Worm (Caenorhabditis elegans) whole organism, midembryonic: ENCODE results near the gene C54C6.5.

ENCODE experiments used
- T22C8.4 ChIP-seq: fragments of 200-800 bp; sonication (Bioruptor generic); IDR thresholded peaks from 2 replicates; pipeline ENCODE4 v1.3.6; 2022; ENCODE audit warnings: missing genetic modification characterization, missing compliant biosample characterization
- cog-1 ChIP-seq: sonication (generic microtip); optimal IDR thresholded peaks from 2 replicates; lab custom pipeline; 2016; ENCODE audit warnings: missing genetic modification characterization, missing compliant biosample characterization
- flt-1 ChIP-seq: fragments of 200-800 bp; sonication (Bioruptor generic); IDR thresholded peaks from 2 replicates; pipeline ENCODE4 v1.3.6; 2022; ENCODE audit warnings: missing genetic modification characterization, missing compliant biosample characterization
- klf-2 ChIP-seq: fragments of 200-800 bp; sonication (Bioruptor generic); conservative IDR thresholded peaks from 2 replicates; pipeline ENCODE4 v1.3.6; 2022; ENCODE audit warnings: missing genetic modification reagents, missing genetic modification characterization, missing compliant biosample characterization
- med-1 ChIP-seq: sonication (generic microtip); optimal IDR thresholded peaks from 2 replicates; lab custom pipeline; 2017; ENCODE audit warnings: missing genetic modification characterization, mild to moderate bottlenecking, missing compliant biosample characterization, antibody characterized with exemption, missing genetic modification reagents; ENCODE audit not compliant: insufficient read depth
- ref-1 ChIP-seq: fragments of 200-800 bp; sonication (Bioruptor generic); conservative IDR thresholded peaks from 2 replicates; pipeline ENCODE4 v1.3.6; 2022; ENCODE audit warnings: missing genetic modification reagents, missing genetic modification characterization, missing compliant biosample characterization
- tab-1 ChIP-seq: fragments of 200-800 bp; sonication (Bioruptor generic); IDR thresholded peaks from 2 replicates; pipeline ENCODE4 v1.3.6; 2022; ENCODE audit warnings: missing genetic modification characterization, missing compliant biosample characterization
- ztf-23 ChIP-seq: fragments of 200-800 bp; sonication (Bioruptor generic); IDR thresholded peaks from 2 replicates; pipeline ENCODE4 v1.3.6; 2022; ENCODE audit warnings: missing genetic modification reagents, missing genetic modification characterization, missing compliant biosample characterization
- ztf-29 ChIP-seq: fragments of 200-800 bp; sonication (Bioruptor generic); IDR thresholded peaks from 2 replicates; pipeline ENCODE4 v1.3.6; 2022; ENCODE audit warnings: missing genetic modification reagents, missing genetic modification characterization, missing compliant biosample characterization

C54C6.5 gene

ce11 chrIII:3549750-3550149 lies at the start of gene C54C6.5:
TSS of gene C54C6.5 (minus strand) at chrIII:3549850.
- no peak for TF ChIP-seq T22C8.4 (GFP tag; lab: Robert Waterston, UW)
- TF ChIP-seq flt-1 (GFP tag; lab: Robert Waterston, UW): no peak
- no peak for TF ChIP-seq cog-1
- TF ChIP-seq klf-2: no peak
- no peak for TF ChIP-seq med-1 (GFP tag; lab: Kevin White, UChicago)
- TF ChIP-seq ztf-29 (GFP tag; lab: Robert Waterston, UW): no peak
- TF ChIP-seq ztf-23 (GFP tag; lab: Robert Waterston, UW): no peak
- TF ChIP-seq tab-1 (GFP tag; lab: Robert Waterston, UW): no peak
- no peak for TF ChIP-seq ref-1 (GFP tag; lab: Robert Waterston, UW)

- TF ChIP-seq T22C8.4 (GFP tag; lab: Robert Waterston, UW) (no peak), ref-1 (GFP tag; lab: Robert Waterston, UW) (no peak)
Observed at ce11 chrIII:3594681-3595080, 45.0 kb upstream of the C54C6.5 start.

- no peak for TF ChIP-seq ref-1 (GFP tag; lab: Robert Waterston, UW)
Observed at ce11 chrIII:3590365-3590764, 40.7 kb upstream of the C54C6.5 start, which contains the start of gene ptp-1. TSS of gene ptp-1 (plus strand) at chrIII:3590722.

- TF ChIP-seq T22C8.4 (GFP tag; lab: Robert Waterston, UW): no peak
- no peak for TF ChIP-seq ztf-29 (GFP tag; lab: Robert Waterston, UW)
- TF ChIP-seq ref-1 (GFP tag; lab: Robert Waterston, UW): no peak
- TF ChIP-seq ztf-23 (GFP tag; lab: Robert Waterston, UW): no peak
- no peak for TF ChIP-seq med-1 (GFP tag; lab: Kevin White, UChicago)
- no peak for TF ChIP-seq cog-1
- TF ChIP-seq flt-1 (GFP tag; lab: Robert Waterston, UW): no peak
- TF ChIP-seq tab-1 (GFP tag; lab: Robert Waterston, UW): no peak
- TF ChIP-seq klf-2: no peak
Observed at ce11 chrIII:3588183-3588582, 38.5 kb upstream of the C54C6.5 start.

ce11 chrIII:3583341-3583740 lies 33.7 kb upstream of the C54C6.5 start:
- TF ChIP-seq med-1 (GFP tag; lab: Kevin White, UChicago) (no peak), ztf-29 (GFP tag; lab: Robert Waterston, UW) (no peak), klf-2 (no peak), T22C8.4 (GFP tag; lab: Robert Waterston, UW) (no peak), cog-1 (no peak), tab-1 (GFP tag; lab: Robert Waterston, UW) (no peak), ztf-23 (GFP tag; lab: Robert Waterston, UW) (no peak), ref-1 (GFP tag; lab: Robert Waterston, UW) (no peak), flt-1 (GFP tag; lab: Robert Waterston, UW) (no peak)

ce11 chrIII:3581636-3582035 lies 32.0 kb upstream of the C54C6.5 start, which contains the start of gene C48D5.3:
TSS of gene C48D5.3 (minus strand) at chrIII:3581736.
- TF ChIP-seq flt-1 (GFP tag; lab: Robert Waterston, UW): no peak
- TF ChIP-seq ztf-29 (GFP tag; lab: Robert Waterston, UW): no peak
- no peak for TF ChIP-seq cog-1
- no peak for TF ChIP-seq med-1 (GFP tag; lab: Kevin White, UChicago)
- no peak for TF ChIP-seq klf-2
- no peak for TF ChIP-seq tab-1 (GFP tag; lab: Robert Waterston, UW)
- TF ChIP-seq ztf-23 (GFP tag; lab: Robert Waterston, UW): no peak
- no peak for TF ChIP-seq T22C8.4 (GFP tag; lab: Robert Waterston, UW)
- no peak for TF ChIP-seq ref-1 (GFP tag; lab: Robert Waterston, UW)

ce11 chrIII:3573281-3573680 lies 23.6 kb upstream of the C54C6.5 start, which contains the start of gene nhr-6:
TSS of gene nhr-6 (plus strand) at chrIII:3573581.
- no peak for TF ChIP-seq cog-1
- no peak for TF ChIP-seq ztf-23 (GFP tag; lab: Robert Waterston, UW)
- TF ChIP-seq med-1 (GFP tag; lab: Kevin White, UChicago): no peak
- TF ChIP-seq tab-1 (GFP tag; lab: Robert Waterston, UW): no peak
- no peak for TF ChIP-seq ref-1 (GFP tag; lab: Robert Waterston, UW)

- no peak for TF ChIP-seq T22C8.4 (GFP tag; lab: Robert Waterston, UW)
- TF ChIP-seq ref-1 (GFP tag; lab: Robert Waterston, UW): no peak
- no peak for TF ChIP-seq cog-1
- no peak for TF ChIP-seq klf-2
- TF ChIP-seq flt-1 (GFP tag; lab: Robert Waterston, UW): no peak
- TF ChIP-seq tab-1 (GFP tag; lab: Robert Waterston, UW): no peak
- no peak for TF ChIP-seq med-1 (GFP tag; lab: Kevin White, UChicago)
- TF ChIP-seq ztf-29 (GFP tag; lab: Robert Waterston, UW): no peak
- TF ChIP-seq ztf-23 (GFP tag; lab: Robert Waterston, UW): no peak
Observed at ce11 chrIII:3571371-3571902, 21.8 kb upstream of the C54C6.5 start.

- TF ChIP-seq T22C8.4 (GFP tag; lab: Robert Waterston, UW) (no peak), flt-1 (GFP tag; lab: Robert Waterston, UW) (no peak), ztf-29 (GFP tag; lab: Robert Waterston, UW) (no peak), ref-1 (GFP tag; lab: Robert Waterston, UW) (no peak), tab-1 (GFP tag; lab: Robert Waterston, UW) (no peak), cog-1 (no peak), med-1 (GFP tag; lab: Kevin White, UChicago) (no peak), ztf-23 (GFP tag; lab: Robert Waterston, UW) (no peak), klf-2 (no peak)
Observed at ce11 chrIII:3569763-3570162, 20.1 kb upstream of the C54C6.5 start.

- TF ChIP-seq ztf-29 (GFP tag; lab: Robert Waterston, UW) (no peak), flt-1 (GFP tag; lab: Robert Waterston, UW) (0 out of 2 replicates have a peak, but pooled peaks have one; percentile 35)
Observed at ce11 chrIII:3566785-3567184, 17.1 kb upstream of the C54C6.5 start.
